Fruit fly (Drosophila melanogaster): ENCODE data around the gene CG13280.

DNA sequence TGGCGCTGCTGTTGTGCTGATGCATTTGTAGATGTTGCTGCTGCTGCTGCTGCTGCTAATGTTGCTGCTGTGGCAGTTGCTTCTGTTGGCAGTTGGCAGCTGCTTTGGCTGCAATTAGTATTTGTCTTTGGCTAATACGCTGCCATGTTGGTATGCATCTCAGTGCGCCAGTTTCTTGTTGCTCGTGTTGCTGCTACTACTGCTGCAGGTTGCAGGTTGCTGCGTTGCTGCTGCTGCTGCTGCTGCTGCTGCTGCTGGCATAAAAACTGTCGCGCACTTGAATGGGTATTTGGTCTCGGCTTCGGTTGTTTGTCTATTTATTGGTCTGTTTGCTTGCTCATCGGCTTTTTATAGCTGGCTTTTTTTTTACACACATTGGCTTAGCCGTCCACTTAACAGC is 12.1 kb downstream of the CG13280 start:
- TF ChIP-seq CTCF (optimal IDR thresholded peaks at IDR 0.05), result no peak
- TF ChIP-seq CG8478 (optimal IDR thresholded peaks at IDR 0.05), result no peak
